Worm (Caenorhabditis elegans) whole organism, L1 larva: Measurements from ENCODE around the gene F22F7.4.

Experiments used
- alr-1 ChIP-seq: fragments of 200-800 bp; sonication (Bioruptor generic); optimal IDR thresholded peaks from 2 replicates; lab custom pipeline; 2018; ENCODE audit warnings: borderline replicate concordance, mild to moderate bottlenecking, missing genetic modification characterization, missing compliant biosample characterization
- ceh-82 ChIP-seq, 3 experiments: fragments of 150-350 bp in 1 of 3; sonication (generic microtip) in 2 of 3; optimal IDR thresholded peaks; 2 replicates each; lab custom pipeline; 2014 to 2017; ENCODE audit warnings: missing biosample characterization in 3 of 3, missing genetic modification characterization in 3 of 3
- fos-1 ChIP-seq: fragments of 150-350 bp; optimal IDR thresholded peaks from 2 replicates; lab custom pipeline; 2014; ENCODE audit warnings: missing biosample characterization, missing genetic modification characterization
- nhr-11 ChIP-seq: fragments of 150-350 bp; optimal IDR thresholded peaks from 2 replicates; lab custom pipeline; 2014; ENCODE audit warnings: missing biosample characterization, missing genetic modification characterization
- nhr-20 ChIP-seq: sonication (generic microtip); optimal IDR thresholded peaks from 2 replicates; lab custom pipeline; 2016; ENCODE audit warnings: mild to moderate bottlenecking, missing genetic modification characterization, missing compliant biosample characterization
- nhr-76 ChIP-seq: sonication (generic microtip); optimal IDR thresholded peaks from 2 replicates; lab custom pipeline; 2017; ENCODE audit warnings: missing biosample characterization, missing genetic modification characterization
- snpc-4 ChIP-seq: fragments of 150-350 bp; optimal IDR thresholded peaks from 2 replicates; lab custom pipeline; 2014; ENCODE audit warnings: missing biosample characterization, missing genetic modification characterization
- tbx-2 ChIP-seq: sonication (generic microtip); optimal IDR thresholded peaks from 2 replicates; lab custom pipeline; 2016; ENCODE audit warnings: missing genetic modification characterization, missing compliant biosample characterization
- tlp-1 ChIP-seq: fragments of 150-350 bp; optimal IDR thresholded peaks from 2 replicates; lab custom pipeline; 2014; ENCODE audit warnings: missing biosample characterization, missing genetic modification characterization
- unc-62 ChIP-seq: fragments of 150-350 bp; optimal IDR thresholded peaks from 2 replicates; lab custom pipeline; 2014; ENCODE audit warnings: missing biosample characterization, missing genetic modification reagents, missing genetic modification characterization
- zag-1 ChIP-seq: fragments of 150-350 bp; optimal IDR thresholded peaks from 2 replicates; lab custom pipeline; 2014; ENCODE audit warnings: missing biosample characterization, missing genetic modification characterization
- ztf-11 ChIP-seq, 2 experiments: sonication (generic microtip); optimal IDR thresholded peaks; 2 replicates each; lab custom pipeline; 2016 to 2017; ENCODE audit warnings: missing genetic modification characterization in 2 of 2, missing biosample characterization in 1 of 2, missing compliant biosample characterization in 1 of 2

DNA sequence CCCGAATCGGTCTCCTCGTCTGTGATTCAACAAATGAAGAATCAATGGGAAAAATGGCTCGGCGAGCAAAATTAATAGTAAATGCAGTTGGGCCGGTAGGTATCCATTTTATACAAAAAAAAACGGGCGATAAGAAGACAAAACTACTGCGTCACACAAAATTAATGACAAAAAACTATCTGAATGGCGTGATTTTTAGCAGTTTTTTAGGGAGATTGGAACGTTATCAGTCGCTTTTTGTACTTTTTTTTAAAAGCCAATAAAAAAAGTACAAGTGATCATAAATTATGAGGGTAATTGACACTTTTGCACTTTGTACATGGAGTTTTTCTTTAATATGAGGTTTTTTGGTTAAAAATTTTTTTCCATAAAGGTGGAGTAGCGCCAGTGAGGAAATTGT is 17.3 kb upstream of the F22F7.4 start:
- TF ChIP-seq tbx-2 (tag; lab: Kevin White, UChicago) (no peak), nhr-20 (tag; lab: Kevin White, UChicago) (no peak), snpc-4 (tag; lab: Kevin White, UChicago) (no peak), fos-1 (tag; lab: Kevin White, UChicago) (no peak), nhr-11 (tag; lab: Kevin White, UChicago) (no peak), unc-62 (GFP tag; lab: Kevin White, UChicago) (no peak), tlp-1 (no peak), ceh-82 (tag; optimal IDR thresholded peaks at IDR 0.05; lab: Kevin White, UChicago) (no peak), alr-1 (tag; lab: Kevin White, UChicago) (no peak), nhr-76 (tag; lab: Kevin White, UChicago) (no peak), ztf-11 (tag; optimal IDR thresholded peaks at IDR 0.05; lab: Kevin White, UChicago) (no peak), zag-1 (tag; lab: Kevin White, UChicago) (no peak)
